Worm (Caenorhabditis elegans): ENCODE measurements around the gene rbm-7.

Gene rbm-7

ce11 chrIII:12931786-12932427 lies at the start of gene rbm-7:
TSS of gene rbm-7 (minus strand) at chrIII:12931867.
- TF ChIP-seq nhr-12 (tag; optimal IDR thresholded peaks at IDR 0.05) (no peak), ceh-63 (GFP tag; optimal IDR thresholded peaks at IDR 0.05) (no peak), hpl-2 (GFP tag; optimal IDR thresholded peaks at IDR 0.05) (no peak), snu-23 (GFP tag; optimal IDR thresholded peaks at IDR 0.05) (peak; percentile 81), elt-3 (tag; optimal IDR thresholded peaks at IDR 0.05) (peak in 2 of 6 experiments; percentile 17 to 38), tlp-1 (tag; optimal IDR thresholded peaks at IDR 0.05) (no peak), pax-3 (tag; optimal IDR thresholded peaks at IDR 0.05) (no peak), mep-1 (tag; optimal IDR thresholded peaks at IDR 0.05) (peak; percentile 92), Y116A8C.19 (tag; optimal IDR thresholded peaks at IDR 0.05; ENCODE audit: borderline replicate concordance) (no peak), swsn-7 (tag; optimal IDR thresholded peaks at IDR 0.05) (peak; percentile 80), fkh-10 (GFP tag; optimal IDR thresholded peaks at IDR 0.05) (peak; percentile 2), sptf-1 (tag; optimal IDR thresholded peaks at IDR 0.05) (no peak), ets-5 (GFP tag; IDR thresholded peaks at IDR 0.05) (no peak), ceh-8 (GFP tag; optimal IDR thresholded peaks at IDR 0.05) (no peak), elt-2 (tag; optimal IDR thresholded peaks at IDR 0.05) (peak; percentile 24), unc-30 (tag; optimal IDR thresholded peaks at IDR 0.05) (no peak), dsc-1 (tag; optimal IDR thresholded peaks at IDR 0.05) (peak; percentile 71), sup-37 (GFP tag; optimal IDR thresholded peaks at IDR 0.05) (peak; percentile 12), efl-3 (GFP tag; optimal IDR thresholded peaks at IDR 0.05) (no peak), unc-98 (GFP tag; IDR thresholded peaks at IDR 0.05) (no peak), pag-3 (tag; optimal IDR thresholded peaks at IDR 0.05; ENCODE audit: borderline replicate concordance, insufficient read depth) (no peak), C34B4.2 (tag; optimal IDR thresholded peaks at IDR 0.05) (no peak), snpc-4 (tag; optimal IDR thresholded peaks at IDR 0.05) (peak; percentile 52), ceh-88 (GFP tag; IDR thresholded peaks at IDR 0.05) (no peak), lin-35 (GFP tag; optimal IDR thresholded peaks at IDR 0.05) (peak; percentile 79 to 86), nhr-76 (tag; optimal IDR thresholded peaks at IDR 0.05) (peak; percentile 26), blmp-1 (tag; optimal IDR thresholded peaks at IDR 0.05) (peak; percentile 65), rnt-1 (tag; optimal IDR thresholded peaks at IDR 0.05) (peak; percentile 87), vab-15 (tag; optimal IDR thresholded peaks at IDR 0.05) (no peak), tbx-2 (tag; optimal IDR thresholded peaks at IDR 0.05) (peak; percentile 79), zip-4 (GFP tag; optimal IDR thresholded peaks at IDR 0.05) (no peak), unc-62 (GFP tag; optimal IDR thresholded peaks at IDR 0.05) (no peak), mef-2 (tag; optimal IDR thresholded peaks at IDR 0.05) (no peak), dpl-1 (GFP tag; optimal IDR thresholded peaks at IDR 0.05) (peak; percentile 60 to 80 (median 77)), unc-130 (tag; optimal IDR thresholded peaks at IDR 0.05) (peak; percentile 52), irx-1 (tag; optimal IDR thresholded peaks at IDR 0.05) (peak; percentile 66), ztf-4 (tag; optimal IDR thresholded peaks at IDR 0.05) (no peak), nhr-47 (tag; optimal IDR thresholded peaks at IDR 0.05) (peak; percentile 91), sox-4 (tag; optimal IDR thresholded peaks at IDR 0.05) (no peak), pqm-1 (tag; optimal IDR thresholded peaks at IDR 0.05) (no peak), nhr-28 (tag; optimal IDR thresholded peaks at IDR 0.05) (no peak), nhr-90 (tag; optimal IDR thresholded peaks at IDR 0.05; ENCODE audit: poor library complexity) (peak; percentile 76), skn-1 (tag; optimal IDR thresholded peaks at IDR 0.05) (peak; percentile 64), zag-1 (tag; optimal IDR thresholded peaks at IDR 0.05) (no peak), nhr-85 (tag) (peak; percentile 78), fkh-8 (tag; optimal IDR thresholded peaks at IDR 0.05) (peak; percentile 41), mab-9 (GFP tag; IDR thresholded peaks at IDR 0.05) (no peak), fos-1 (tag; optimal IDR thresholded peaks at IDR 0.05) (peak; percentile 36), lin-15B (tag; optimal IDR thresholded peaks at IDR 0.05) (peak; percentile 67), nhr-71 (tag; optimal IDR thresholded peaks at IDR 0.05) (peak; percentile 83), aly-2 (tag; optimal IDR thresholded peaks at IDR 0.05) (peak; percentile 30), lir-3 (tag; optimal IDR thresholded peaks at IDR 0.05; ENCODE audit: poor library complexity) (no peak)
